Worm (Caenorhabditis elegans): ENCODE measurements around the gene H10E21.5.

H10E21.5 gene

ce11 chrIII:41484-41883, 17.7 kb upstream of the H10E21.5 start:
- TF ChIP-seq unc-62 (GFP tag; optimal IDR thresholded peaks at IDR 0.05 in 1 of 2) (peak in 1 of 2 experiments; percentile 48), unc-62 (tag; optimal IDR thresholded peaks at IDR 0.05) (no peak), set-16 (GFP tag; IDR thresholded peaks at IDR 0.05) (peak; percentile 97), T26A8.4 (GFP tag; IDR thresholded peaks at IDR 0.05) (0 out of 2 replicates have a peak, but pooled peaks have one; percentile 28), dpl-1 (GFP tag; optimal IDR thresholded peaks at IDR 0.05) (no peak), daf-8 (GFP tag; IDR thresholded peaks at IDR 0.05) (0 out of 2 replicates have a peak, but pooled peaks have one; percentile 18)

DNA sequence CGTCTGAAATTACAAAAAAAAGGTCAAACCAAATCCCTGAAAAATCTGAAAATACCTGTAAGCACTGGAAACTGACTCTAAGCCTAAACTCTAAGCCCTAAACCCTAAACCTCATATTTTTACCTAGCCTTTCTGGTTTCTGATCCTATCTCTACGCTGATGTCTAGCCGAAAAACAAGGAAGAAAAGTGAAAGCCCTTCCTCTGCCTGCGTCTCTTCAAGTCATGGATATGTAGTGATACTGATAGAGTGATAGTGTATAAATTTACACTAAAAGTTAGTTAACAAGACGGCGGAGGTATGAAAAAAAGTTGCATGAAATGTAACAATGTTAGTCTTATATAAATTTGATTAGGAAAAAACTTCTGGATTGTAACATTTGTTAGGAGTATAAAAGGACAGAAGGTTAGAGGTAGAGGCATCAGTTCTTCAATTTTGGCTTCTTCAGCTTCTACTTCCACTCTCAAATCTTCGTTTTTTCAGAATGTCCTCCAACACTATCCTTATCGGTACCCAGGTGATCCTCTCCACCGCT, 16.9 kb upstream of the H10E21.5 start, which contains the start of gene col-88:
col-88 (plus strand) TSS at position 484 of the 534 bp plus-strand sequence.
- TF ChIP-seq aly-2 (tag; optimal IDR thresholded peaks at IDR 0.05) (no peak), nhr-28 (tag; optimal IDR thresholded peaks at IDR 0.05) (peak; percentile 33)

ce11 chrIII:39516-39915, 15.8 kb upstream of the H10E21.5 start:
- TF ChIP-seq aha-1 (tag) (peak; percentile 53), madf-5 (GFP tag; IDR thresholded peaks at IDR 0.05) (no peak)

DNA sequence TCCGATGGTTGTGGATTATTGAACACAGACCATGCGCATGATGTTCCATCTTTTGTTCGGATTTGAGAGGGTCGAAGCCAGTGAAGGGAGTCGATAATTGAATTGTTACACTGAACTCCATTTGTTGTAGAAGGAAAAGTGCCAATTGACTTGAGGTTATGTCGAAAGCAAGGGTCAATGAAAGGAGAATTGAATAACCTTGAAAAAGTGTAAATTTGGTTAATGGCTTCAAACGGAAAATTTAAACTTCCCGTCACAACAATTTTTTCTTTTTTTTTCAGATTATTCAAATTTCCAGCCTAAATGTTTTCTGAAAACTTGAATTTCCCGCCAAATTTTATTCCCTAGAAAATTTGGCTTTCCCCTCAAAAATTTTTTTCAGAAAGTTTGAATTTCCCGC, 14.4 kb upstream of the H10E21.5 start, which contains the start of gene clp-10:
clp-10 (minus strand) TSS at position 101 of the 400 bp plus-strand sequence.
- TF ChIP-seq attf-4 (tag; optimal IDR thresholded peaks at IDR 0.05) (no peak), zip-11 (GFP tag; IDR thresholded peaks at IDR 0.05) (no peak), ZK337.2 (GFP tag; IDR thresholded peaks at IDR 0.05) (no peak), daf-19 (GFP tag; conservative IDR thresholded peaks at IDR 0.05) (no peak), Y48G9A.11 (GFP tag; IDR thresholded peaks at IDR 0.05) (no peak), daf-16 (GFP tag; optimal IDR thresholded peaks at IDR 0.05) (no peak), daf-16 (tag; optimal IDR thresholded peaks at IDR 0.05) (no peak), cey-2 (tag; optimal IDR thresholded peaks at IDR 0.05; ENCODE audit: borderline replicate concordance, insufficient read depth) (no peak), sdz-12 (GFP tag; optimal IDR thresholded peaks at IDR 0.05) (no peak), snpc-1.2 (GFP tag; IDR thresholded peaks at IDR 0.05) (no peak), spr-1 (tag; optimal IDR thresholded peaks at IDR 0.05) (no peak), dmd-6 (GFP tag; IDR thresholded peaks at IDR 0.05) (no peak), Y105C5A.15 (GFP tag; IDR thresholded peaks at IDR 0.05) (no peak), hif-1 (tag; optimal IDR thresholded peaks at IDR 0.05) (no peak), nhr-28 (tag; optimal IDR thresholded peaks at IDR 0.05) (no peak), dmd-9 (GFP tag; IDR thresholded peaks at IDR 0.05) (no peak), ceh-62 (tag; optimal IDR thresholded peaks at IDR 0.05) (no peak), madf-5 (GFP tag; IDR thresholded peaks at IDR 0.05) (no peak)

- TF ChIP-seq zfp-3 (GFP tag; conservative IDR thresholded peaks at IDR 0.05) (no peak), mdl-1 (tag; optimal IDR thresholded peaks at IDR 0.05) (no peak), madf-5 (GFP tag; IDR thresholded peaks at IDR 0.05) (no peak), aha-1 (tag) (peak; percentile 79), snpc-4 (tag; optimal IDR thresholded peaks at IDR 0.05) (no peak), lin-1 (GFP tag; IDR thresholded peaks at IDR 0.05) (no peak), ztf-11 (tag; optimal IDR thresholded peaks at IDR 0.05) (no peak), ZK337.2 (GFP tag; IDR thresholded peaks at IDR 0.05) (no peak), ceh-82 (tag; optimal IDR thresholded peaks at IDR 0.05) (no peak), set-16 (GFP tag; IDR thresholded peaks at IDR 0.05) (peak; percentile 71)
These were observed 9.5 kb upstream of the H10E21.5 start for ce11 chrIII:33257-33656.

DNA sequence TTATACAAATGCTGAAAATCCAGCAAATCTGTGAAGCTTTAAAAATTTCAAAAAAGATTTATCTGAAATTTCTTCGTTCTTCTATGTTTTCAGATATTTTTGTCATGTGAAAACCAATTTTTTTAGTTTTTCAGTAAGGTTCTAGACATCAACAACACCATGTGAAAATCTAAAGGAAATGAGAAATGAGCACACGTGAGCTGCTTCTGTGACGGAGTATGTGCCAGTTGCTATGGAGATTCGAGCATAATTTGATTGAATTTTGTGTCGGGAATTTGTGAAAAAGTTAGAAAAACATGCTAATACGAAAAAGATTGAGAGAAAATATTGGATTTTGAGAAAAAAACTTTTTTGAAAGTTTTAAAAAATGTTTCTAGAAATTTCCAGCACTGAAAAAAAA, 7.8 kb upstream of the H10E21.5 start:
- TF ChIP-seq snpc-1.2 (GFP tag; IDR thresholded peaks at IDR 0.05) (no peak), dmd-9 (GFP tag; IDR thresholded peaks at IDR 0.05) (no peak), R02D3.7 (tag; optimal IDR thresholded peaks at IDR 0.05) (no peak), spr-1 (tag; optimal IDR thresholded peaks at IDR 0.05) (no peak), nhr-102 (tag; optimal IDR thresholded peaks at IDR 0.05) (no peak), hmg-1.1 (GFP tag; IDR thresholded peaks at IDR 0.05) (no peak), hif-1 (tag; optimal IDR thresholded peaks at IDR 0.05) (no peak), ztf-7 (tag; optimal IDR thresholded peaks at IDR 0.05) (no peak), nhr-6 (tag; optimal IDR thresholded peaks at IDR 0.05) (no peak)
